Worm (Caenorhabditis elegans): ENCODE results near the gene sws-1.

DNA sequence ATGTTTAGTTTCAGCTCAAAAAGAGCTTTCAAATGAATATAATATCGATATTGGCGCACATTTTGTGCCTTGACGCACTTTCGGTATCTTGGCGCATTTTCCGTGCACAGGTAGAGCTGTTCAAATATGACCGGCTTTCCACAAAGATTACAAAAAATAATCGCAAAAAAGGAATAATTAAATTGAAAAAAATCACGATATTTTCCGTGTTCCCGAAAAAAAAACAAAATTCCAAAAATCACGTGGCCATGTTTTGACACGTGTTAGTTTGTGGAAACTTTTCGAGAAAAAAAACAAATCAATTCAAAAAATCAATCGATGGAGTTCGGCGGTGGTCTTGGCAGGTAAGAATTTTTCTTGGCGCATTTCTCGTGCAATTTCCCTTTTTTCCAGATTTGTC lies 44.9 kb upstream of the sws-1 start, which contains the start of gene Y39B6A.25:
- TF ChIP-seq ztf-23 (GFP tag; IDR thresholded peaks at IDR 0.05) (no peak), flt-1 (GFP tag; IDR thresholded peaks at IDR 0.05) (no peak)

All from whole organism, midembryonic.